Fruit fly (Drosophila melanogaster) whole organism, embryonic: Measurements from ENCODE around the gene PlexA.

Experiments used
- CG10267 ChIP-seq: fragments of 200-800 bp; sonication (Bioruptor generic); optimal IDR thresholded peaks from 2 replicates; lab custom pipeline; 2018; ENCODE audit warnings: missing biosample characterization, mild to moderate bottlenecking, missing genetic modification characterization, moderate library complexity
- CG11247 ChIP-seq: fragments of 200-800 bp; sonication (Bioruptor generic); IDR thresholded peaks from 2 replicates; pipeline ENCODE4 v1.3.6; 2022; ENCODE audit warnings: missing biosample characterization, missing genetic modification characterization
- CG11456 ChIP-seq: fragments of 200-800 bp; sonication (Bioruptor generic); IDR thresholded peaks from 3 replicates; pipeline ENCODE4 v1.3.6; 2022; ENCODE audit warnings: missing biosample characterization, missing genetic modification characterization
- CG11560 ChIP-seq: fragments of 200-800 bp; sonication (Bioruptor generic); IDR thresholded peaks from 3 replicates; pipeline ENCODE4 v1.3.6; 2022; ENCODE audit warnings: missing biosample characterization, missing genetic modification characterization
- CG13123 ChIP-seq: fragments of 200-800 bp; sonication (Bioruptor generic); optimal IDR thresholded peaks from 2 replicates; lab custom pipeline; 2016; ENCODE audit warnings: missing biosample characterization, missing genetic modification characterization
- CG13287 ChIP-seq: fragments of 200-800 bp; sonication (Bioruptor generic); IDR thresholded peaks from 2 replicates; pipeline ENCODE4 v1.3.6; 2022; ENCODE audit warnings: missing biosample characterization, missing genetic modification characterization; ENCODE audit not compliant: partially characterized antibody
- CG13624 ChIP-seq: fragments of 200-800 bp; sonication (Bioruptor generic); optimal IDR thresholded peaks from 2 replicates; lab custom pipeline; 2016; ENCODE audit warnings: missing biosample characterization, missing genetic modification characterization
- CG14860 ChIP-seq: fragments of 200-800 bp; sonication (Bioruptor generic); IDR thresholded peaks from 3 replicates; pipeline ENCODE4 v1.3.6; 2022; ENCODE audit warnings: missing biosample characterization, missing genetic modification characterization; ENCODE audit not compliant: partially characterized antibody
- CG15073 ChIP-seq: fragments of 200-800 bp; sonication (Bioruptor generic); optimal IDR thresholded peaks from 2 replicates; lab custom pipeline; 2016; ENCODE audit warnings: missing biosample characterization, missing genetic modification characterization
- CG15514 ChIP-seq: fragments of 200-800 bp; sonication (Bioruptor generic); optimal IDR thresholded peaks from 3 replicates; lab custom pipeline; 2017; ENCODE audit warnings: missing biosample characterization, missing genetic modification characterization, mild to moderate bottlenecking, moderate library complexity, missing genetic modification reagents
- CG15601 ChIP-seq: fragments of 200-800 bp; sonication (Bioruptor generic); optimal IDR thresholded peaks from 3 replicates; lab custom pipeline; 2019; ENCODE audit warnings: missing biosample characterization, mild to moderate bottlenecking, missing genetic modification characterization, moderate library complexity
- CG1792 ChIP-seq: fragments of 200-800 bp; sonication (Bioruptor generic); optimal IDR thresholded peaks from 2 replicates; lab custom pipeline; 2016; ENCODE audit warnings: missing biosample characterization, missing genetic modification characterization
- CG18619 ChIP-seq: fragments of 200-800 bp; sonication (Bioruptor generic); optimal IDR thresholded peaks from 3 replicates; lab custom pipeline; 2017; ENCODE audit warnings: missing biosample characterization, mild to moderate bottlenecking, missing genetic modification characterization
- CG2129 ChIP-seq: fragments of 200-800 bp; sonication (Bioruptor generic); IDR thresholded peaks from 2 replicates; pipeline ENCODE4 v1.3.6; 2022; ENCODE audit warnings: missing biosample characterization, missing genetic modification characterization; ENCODE audit not compliant: partially characterized antibody
- CG2712 ChIP-seq: fragments of 200-800 bp; optimal IDR thresholded peaks from 3 replicates; lab custom pipeline; 2019; ENCODE audit warnings: missing biosample characterization, mild to moderate bottlenecking, missing genetic modification characterization, moderate library complexity
- CG30403 ChIP-seq: fragments of 200-800 bp; sonication (Bioruptor generic); optimal IDR thresholded peaks from 3 replicates; lab custom pipeline; 2016; ENCODE audit warnings: missing biosample characterization, missing genetic modification characterization
- CG30431 ChIP-seq: fragments of 200-800 bp; sonication (Bioruptor generic); optimal IDR thresholded peaks from 2 replicates; lab custom pipeline; 2017; ENCODE audit warnings: missing biosample characterization, missing genetic modification characterization
- CG34376 ChIP-seq: fragments of 200-800 bp; sonication (Bioruptor generic); optimal IDR thresholded peaks from 2 replicates; lab custom pipeline; 2018; ENCODE audit warnings: missing biosample characterization, mild to moderate bottlenecking, missing genetic modification characterization
- CG34422 ChIP-seq: fragments of 200-800 bp; sonication (Bioruptor generic); IDR thresholded peaks from 3 replicates; pipeline ENCODE4 v1.3.6; 2022; ENCODE audit warnings: missing biosample characterization, missing genetic modification characterization
- CG3838 ChIP-seq: fragments of 200-800 bp; sonication (Bioruptor generic); optimal IDR thresholded peaks from 3 replicates; lab custom pipeline; 2016; ENCODE audit warnings: missing biosample characterization, missing genetic modification characterization
- CG6689 ChIP-seq: fragments of 200-800 bp; sonication (Bioruptor generic); IDR thresholded peaks from 2 replicates; pipeline ENCODE4 v1.3.6; 2022; ENCODE audit warnings: missing biosample characterization, missing genetic modification characterization
- CG8089 ChIP-seq: fragments of 200-800 bp; sonication (Bioruptor generic); optimal IDR thresholded peaks from 3 replicates; lab custom pipeline; 2016; ENCODE audit warnings: missing biosample characterization, missing genetic modification characterization
- CG9609 ChIP-seq: fragments of 200-800 bp; sonication (Bioruptor generic); optimal IDR thresholded peaks from 3 replicates; lab custom pipeline; 2016; ENCODE audit warnings: missing biosample characterization, missing genetic modification characterization
- CG9876 ChIP-seq: fragments of 200-800 bp; sonication (Bioruptor generic); optimal IDR thresholded peaks from 2 replicates; lab custom pipeline; 2016; ENCODE audit warnings: missing biosample characterization, missing genetic modification characterization
- CTCF ChIP-seq: fragments of 200-800 bp; sonication (Bioruptor generic); optimal IDR thresholded peaks from 2 replicates; lab custom pipeline; 2017; ENCODE audit warnings: missing biosample characterization, mild to moderate bottlenecking, missing genetic modification characterization, moderate library complexity
- CoRest ChIP-seq: fragments of 200-800 bp; sonication (Bioruptor generic); optimal IDR thresholded peaks from 3 replicates; lab custom pipeline; 2018; ENCODE audit warnings: missing biosample characterization, mild to moderate bottlenecking, missing genetic modification characterization, moderate library complexity
- D19B ChIP-seq: fragments of 200-800 bp; sonication (Bioruptor generic); optimal IDR thresholded peaks from 2 replicates; lab custom pipeline; 2017; ENCODE audit warnings: missing biosample characterization, mild to moderate bottlenecking, missing genetic modification characterization
- Dp ChIP-seq: fragments of 200-800 bp; sonication (Bioruptor generic); optimal IDR thresholded peaks from 2 replicates; lab custom pipeline; 2018; ENCODE audit warnings: missing biosample characterization, mild to moderate bottlenecking, missing genetic modification characterization, moderate library complexity
- Fer2 ChIP-seq: fragments of 200-800 bp; sonication (Bioruptor generic); optimal IDR thresholded peaks from 2 replicates; lab custom pipeline; 2018; ENCODE audit warnings: missing biosample characterization, mild to moderate bottlenecking, missing genetic modification characterization, moderate library complexity
- H2.0 ChIP-seq: fragments of 200-800 bp; sonication (Bioruptor generic); IDR thresholded peaks from 2 replicates; pipeline ENCODE4 v1.3.6; 2022; ENCODE audit warnings: missing biosample characterization, missing genetic modification characterization
- Lpt ChIP-seq: fragments of >200 bp; optimal IDR thresholded peaks from 2 replicates; lab custom pipeline; 2018; ENCODE audit warnings: missing biosample characterization, missing genetic modification characterization
- Stat92E ChIP-seq, 3 experiments: fragments of >200 bp in 2 of 3; fragments of 200-800 bp in 1 of 3; sonication (Bioruptor generic) in 1 of 3; optimal IDR thresholded peaks; 2 replicates each; lab custom pipeline; 2017 to 2019; ENCODE audit warnings: missing biosample characterization in 3 of 3, missing genetic modification characterization in 3 of 3, mild to moderate bottlenecking in 1 of 3, moderate library complexity in 1 of 3
- aop ChIP-seq: fragments of 200-800 bp; sonication (Bioruptor generic); IDR thresholded peaks from 2 replicates; pipeline ENCODE4 v1.3.6; 2022; ENCODE audit warnings: missing biosample characterization, missing genetic modification characterization
- br ChIP-seq: fragments of >200 bp; optimal IDR thresholded peaks from 2 replicates; lab custom pipeline; 2017
- chm ChIP-seq: fragments of 200-800 bp; sonication (Bioruptor generic); IDR thresholded peaks from 2 replicates; pipeline ENCODE4 v1.3.6; 2022; ENCODE audit warnings: missing biosample characterization, missing genetic modification characterization
- danr ChIP-seq: fragments of 200-800 bp; sonication (Bioruptor generic); IDR thresholded peaks from 2 replicates; pipeline ENCODE4 v1.3.6; 2022; ENCODE audit warnings: missing biosample characterization, missing genetic modification characterization
- dimm ChIP-seq: fragments of 200-800 bp; sonication (Bioruptor generic); IDR thresholded peaks from 2 replicates; pipeline ENCODE4 v1.3.6; 2022; ENCODE audit warnings: missing biosample characterization, missing genetic modification characterization
- dysf ChIP-seq: fragments of 200-800 bp; sonication (Bioruptor generic); IDR thresholded peaks from 3 replicates; pipeline ENCODE4 v1.3.6; 2022; ENCODE audit warnings: missing biosample characterization, missing genetic modification characterization
- fd3F ChIP-seq: fragments of 200-800 bp; sonication (Bioruptor generic); optimal IDR thresholded peaks from 2 replicates; lab custom pipeline; 2018; ENCODE audit warnings: missing biosample characterization, mild to moderate bottlenecking, missing genetic modification characterization, moderate library complexity
- fru ChIP-seq: fragments of >200 bp; optimal IDR thresholded peaks from 2 replicates; lab custom pipeline; 2017
- fu2 ChIP-seq: fragments of 200-800 bp; sonication (Bioruptor generic); optimal IDR thresholded peaks from 2 replicates; lab custom pipeline; 2016; ENCODE audit warnings: missing biosample characterization, missing genetic modification characterization
- gsb-n ChIP-seq: fragments of 200-800 bp; sonication (Bioruptor generic); optimal IDR thresholded peaks from 3 replicates; lab custom pipeline; 2018; ENCODE audit warnings: missing biosample characterization, mild to moderate bottlenecking, missing genetic modification characterization
- hbn ChIP-seq: fragments of 200-800 bp; sonication (Bioruptor generic); IDR thresholded peaks from 2 replicates; pipeline ENCODE4 v1.3.6; 2022; ENCODE audit warnings: missing biosample characterization, missing genetic modification characterization; ENCODE audit not compliant: partially characterized antibody
- her ChIP-seq: fragments of 200-800 bp; sonication (Bioruptor generic); optimal IDR thresholded peaks from 2 replicates; lab custom pipeline; 2016; ENCODE audit warnings: missing biosample characterization, missing genetic modification characterization
- hth ChIP-seq: fragments of >200 bp; optimal IDR thresholded peaks from 2 replicates; lab custom pipeline; 2017; ENCODE audit warnings: inconsistent platforms
- kni ChIP-seq: fragments of 200-800 bp; sonication (Bioruptor generic); optimal IDR thresholded peaks from 3 replicates; lab custom pipeline; 2017; ENCODE audit warnings: mild to moderate bottlenecking, missing biosample characterization, missing genetic modification reagents, missing genetic modification characterization
- luna ChIP-seq: fragments of 200-800 bp; sonication (Bioruptor generic); optimal IDR thresholded peaks from 2 replicates; lab custom pipeline; 2016; ENCODE audit warnings: missing biosample characterization, missing genetic modification characterization
- pfk ChIP-seq: fragments of 200-800 bp; sonication (Bioruptor generic); optimal IDR thresholded peaks from 2 replicates; lab custom pipeline; 2018; ENCODE audit warnings: missing biosample characterization, mild to moderate bottlenecking, missing genetic modification characterization, moderate library complexity
- repo ChIP-seq: fragments of 200-800 bp; sonication (Bioruptor generic); optimal IDR thresholded peaks from 2 replicates; lab custom pipeline; 2016; ENCODE audit warnings: missing biosample characterization, missing genetic modification characterization
- sens-2 ChIP-seq: fragments of 200-800 bp; sonication (Bioruptor generic); IDR thresholded peaks from 2 replicates; pipeline ENCODE4 v1.3.6; 2022; ENCODE audit warnings: missing biosample characterization, missing genetic modification characterization
- stwl ChIP-seq: fragments of 200-800 bp; sonication (Bioruptor generic); optimal IDR thresholded peaks from 3 replicates; lab custom pipeline; 2018; ENCODE audit warnings: missing biosample characterization, mild to moderate bottlenecking, missing genetic modification characterization, moderate library complexity
- tna ChIP-seq: fragments of 200-800 bp; sonication (Bioruptor generic); IDR thresholded peaks from 2 replicates; pipeline ENCODE4 v1.3.6; 2022; ENCODE audit warnings: missing biosample characterization, missing genetic modification characterization; ENCODE audit not compliant: partially characterized antibody
- trh ChIP-seq: fragments of 200-800 bp; sonication (Bioruptor generic); optimal IDR thresholded peaks from 2 replicates; lab custom pipeline; 2016; ENCODE audit warnings: missing biosample characterization, missing genetic modification characterization

Gene PlexA

dm6 chr4:1053653-1054163 is 26.8 kb upstream of the PlexA start, which contains the start of gene CaMKII (continued):
- TF ChIP-seq CG15601 (tag; lab: Kevin White, UChicago) (no peak), CG11247 (GFP tag; lab: Robert Waterston, UW) (no peak), danr (no peak), chm (GFP tag; lab: Robert Waterston, UW) (no peak), CG13123 (no peak), Dp (GFP tag; lab: Kevin White, UChicago) (peak; percentile 7), Fer2 (no peak), fd3F (GFP tag; lab: Kevin White, UChicago) (no peak), dimm (GFP tag; lab: Robert Waterston, UW) (no peak), CG15514 (GFP tag; lab: Kevin White, UChicago) (no peak), CG34422 (GFP tag; lab: Robert Waterston, UW) (no peak), CG13287 (GFP tag; lab: Robert Waterston, UW) (no peak), repo (GFP tag; lab: Kevin White, UChicago) (no peak), CG9609 (GFP tag; lab: Kevin White, UChicago) (no peak), fru (no peak), CTCF (GFP tag; lab: Kevin White, UChicago) (no peak), hth (lab: Kevin White, UChicago) (no peak), br (lab: Kevin White, UChicago) (no peak), H2.0 (GFP tag; lab: Robert Waterston, UW) (no peak), CG14860 (GFP tag; lab: Robert Waterston, UW) (no peak), CG11456 (GFP tag; lab: Robert Waterston, UW) (no peak), aop (GFP tag; lab: Robert Waterston, UW) (no peak), gsb-n (tag; lab: Kevin White, UChicago) (no peak), her (GFP tag; lab: Kevin White, UChicago) (peak; percentile 81), CG15073 (GFP tag; lab: Kevin White, UChicago) (no peak), trh (GFP tag; lab: Kevin White, UChicago) (no peak), luna (GFP tag; lab: Kevin White, UChicago) (no peak), Stat92E (GFP tag; optimal IDR thresholded peaks at IDR 0.05; lab: Kevin White, UChicago) (no peak), CG3838 (GFP tag; lab: Kevin White, UChicago) (no peak), CG30403 (GFP tag; lab: Kevin White, UChicago) (peak; percentile 41), CoRest (tag; lab: Kevin White, UChicago) (peak; percentile 33), CG9876 (GFP tag; lab: Kevin White, UChicago) (no peak), CG8089 (GFP tag; lab: Kevin White, UChicago) (no peak), stwl (tag; lab: Kevin White, UChicago) (peak; percentile 27), pfk (GFP tag; lab: Kevin White, UChicago) (no peak), CG34376 (GFP tag; lab: Kevin White, UChicago) (peak; percentile 22), CG11560 (tag; lab: Robert Waterston, UW) (no peak), fu2 (GFP tag; lab: Kevin White, UChicago) (no peak), dysf (no peak; the same call in 2 of the 3 replicates), hbn (GFP tag; lab: Robert Waterston, UW) (no peak), D19B (GFP tag; lab: Kevin White, UChicago) (no peak), CG30431 (GFP tag; lab: Kevin White, UChicago) (no peak), CG2712 (peak; percentile 67), CG2129 (GFP tag; lab: Robert Waterston, UW) (no peak), CG6689 (GFP tag; lab: Robert Waterston, UW) (no peak; the same call in 1 of the 2 replicates), sens-2 (GFP tag; lab: Robert Waterston, UW) (no peak), tna (GFP tag; lab: Robert Waterston, UW) (no peak), CG10267 (tag; lab: Kevin White, UChicago) (peak; percentile 88), kni (GFP tag; lab: Kevin White, UChicago) (no peak), CG18619 (GFP tag; lab: Kevin White, UChicago) (no peak), Lpt (GFP tag; lab: Kevin White, UChicago) (no peak), CG1792 (GFP tag; lab: Kevin White, UChicago) (no peak), CG13624 (GFP tag; lab: Kevin White, UChicago) (peak; percentile 2)
